Worm (Caenorhabditis elegans) whole organism, early embryonic: ENCODE data around the gene M163.11.
A peak's percentile ranks its signal among the peaks of the same experiment; 100 is the strongest.

Experiments used
- B0310.2 ChIP-seq: sonication (generic microtip); optimal IDR thresholded peaks from 2 replicates; lab custom pipeline; 2016; ENCODE audit warnings: mild to moderate bottlenecking, missing genetic modification characterization, missing compliant biosample characterization
- F13C5.2 ChIP-seq: sonication (generic microtip); optimal IDR thresholded peaks from 2 replicates; lab custom pipeline; 2017; ENCODE audit warnings: mild to moderate bottlenecking, missing genetic modification characterization, inconsistent platforms, missing compliant biosample characterization
- aly-1 ChIP-seq: sonication (generic microtip); optimal IDR thresholded peaks from 2 replicates; lab custom pipeline; 2016; ENCODE audit warnings: missing genetic modification characterization, missing compliant biosample characterization
- ama-1 ChIP-seq: fragments of 150-350 bp; optimal IDR thresholded peaks from 2 replicates; lab custom pipeline; 2014
- ceh-13 ChIP-seq: fragments of 200-800 bp; sonication (Bioruptor generic); optimal IDR thresholded peaks from 2 replicates; lab custom pipeline; 2018; ENCODE audit warnings: mild to moderate bottlenecking, missing genetic modification characterization, missing compliant biosample characterization
- ceh-36 ChIP-seq: sonication (generic microtip); optimal IDR thresholded peaks from 2 replicates; lab custom pipeline; 2016; ENCODE audit warnings: missing genetic modification characterization, inconsistent platforms, missing compliant biosample characterization
- ets-7 ChIP-seq: sonication (generic microtip); optimal IDR thresholded peaks from 2 replicates; lab custom pipeline; 2016; ENCODE audit warnings: missing genotype, missing genetic modification characterization, missing compliant biosample characterization
- flt-1 ChIP-seq: fragments of 200-800 bp; sonication (Bioruptor generic); IDR thresholded peaks from 2 replicates; pipeline ENCODE4 v1.3.6; 2022; ENCODE audit warnings: missing genetic modification characterization, missing compliant biosample characterization
- hmbx-1 ChIP-seq: sonication (generic microtip); optimal IDR thresholded peaks from 2 replicates; lab custom pipeline; 2016; ENCODE audit warnings: mild to moderate bottlenecking, missing genetic modification characterization, missing compliant biosample characterization
- hmg-4 ChIP-seq: fragments of 200-800 bp; sonication (Bioruptor generic); optimal IDR thresholded peaks from 2 replicates; lab custom pipeline; 2018; ENCODE audit warnings: mild to moderate bottlenecking, missing genetic modification characterization, missing compliant biosample characterization
- hnd-1 ChIP-seq: sonication (generic microtip); optimal IDR thresholded peaks from 2 replicates; lab custom pipeline; 2016; ENCODE audit warnings: missing genetic modification characterization, missing compliant biosample characterization
- pes-1 ChIP-seq: fragments of 200-800 bp; sonication (Bioruptor generic); IDR thresholded peaks from 2 replicates; pipeline ENCODE4 v1.3.6; 2022; ENCODE audit warnings: missing genetic modification reagents, missing genetic modification characterization, missing compliant biosample characterization
- scrt-1 ChIP-seq: fragments of 200-800 bp; sonication (Bioruptor generic); IDR thresholded peaks from 2 replicates; pipeline ENCODE4 v1.3.6; 2022; ENCODE audit warnings: missing genetic modification characterization, missing compliant biosample characterization
- sea-1 ChIP-seq: fragments of 200-800 bp; sonication (Bioruptor generic); conservative IDR thresholded peaks from 2 replicates; pipeline ENCODE4 v1.3.6; 2022; ENCODE audit warnings: missing genetic modification characterization, missing compliant biosample characterization
- tbx-11 ChIP-seq: fragments of 200-800 bp; sonication (Bioruptor generic); IDR thresholded peaks from 2 replicates; pipeline ENCODE4 v1.3.6; 2022; ENCODE audit warnings: missing genetic modification characterization, missing compliant biosample characterization
- tbx-37 ChIP-seq: fragments of 200-800 bp; sonication (Bioruptor generic); conservative IDR thresholded peaks from 2 replicates; pipeline ENCODE4 v1.3.6; 2022; ENCODE audit warnings: missing genetic modification reagents, missing genetic modification characterization, missing compliant biosample characterization
- tra-4 ChIP-seq: sonication (generic microtip); optimal IDR thresholded peaks from 2 replicates; lab custom pipeline; 2017; ENCODE audit warnings: missing genetic modification characterization, missing compliant biosample characterization

Gene M163.11

ce11 chrX:14473740-14474139 lies 5.4 kb upstream of the M163.11 start, which contains the start of gene M163.5:
Gene M163.5 (plus strand): TSS chrX:14474040.
- no peak for TF ChIP-seq F13C5.2
- TF ChIP-seq sea-1 (GFP tag; lab: Robert Waterston, UW), result no peak
- no peak for TF ChIP-seq hnd-1
- TF ChIP-seq B0310.2, result no peak
- no peak for TF ChIP-seq ceh-13 (GFP tag; lab: Kevin White, UChicago)
- TF ChIP-seq scrt-1, result no peak
- TF ChIP-seq hmg-4, result no peak
- TF ChIP-seq tbx-11, result no peak
- no peak for TF ChIP-seq tra-4 (tag; lab: Kevin White, UChicago)
- no peak for TF ChIP-seq aly-1 (tag; lab: Kevin White, UChicago)
- TF ChIP-seq hmbx-1 (tag; lab: Kevin White, UChicago), result no peak
- TF ChIP-seq flt-1 (GFP tag; lab: Robert Waterston, UW), result no peak
- TF ChIP-seq ets-7, result no peak

ce11 chrX:14476625-14477257 lies 2.4 kb upstream of the M163.11 start:
- TF ChIP-seq B0310.2 (no peak), pes-1 (GFP tag; lab: Robert Waterston, UW) (no peak), F13C5.2 (no peak), hmbx-1 (tag; lab: Kevin White, UChicago) (no peak), sea-1 (GFP tag; lab: Robert Waterston, UW) (no peak), aly-1 (tag; lab: Kevin White, UChicago) (no peak), ama-1 (no peak), tra-4 (tag; lab: Kevin White, UChicago) (no peak), hmg-4 (no peak), tbx-11 (no peak)

ce11 chrX:14477338-14477737 lies 1.8 kb upstream of the M163.11 start:
- no peak for TF ChIP-seq B0310.2
- TF ChIP-seq hmg-4, result no peak
- TF ChIP-seq ceh-13 (GFP tag; lab: Kevin White, UChicago), result no peak
- TF ChIP-seq pes-1 (GFP tag; lab: Robert Waterston, UW), result no peak
- TF ChIP-seq aly-1 (tag; lab: Kevin White, UChicago), result no peak
- TF ChIP-seq ceh-36 (tag; lab: Kevin White, UChicago), result no peak
- no peak for TF ChIP-seq ama-1

- TF ChIP-seq pes-1 (GFP tag; lab: Robert Waterston, UW), result no peak
- TF ChIP-seq ceh-13 (GFP tag; lab: Kevin White, UChicago), result no peak
- no peak for TF ChIP-seq scrt-1
- TF ChIP-seq F13C5.2, result no peak
- TF ChIP-seq tra-4 (tag; lab: Kevin White, UChicago), result no peak
- TF ChIP-seq tbx-11, result no peak
- no peak for TF ChIP-seq aly-1 (tag; lab: Kevin White, UChicago)
Measured at ce11 chrX:14478193-14478592, 985 bp upstream of the M163.11 start.

- TF ChIP-seq scrt-1, result 0 out of 2 replicates have a peak, but pooled peaks have one; percentile 47
- TF ChIP-seq tbx-11, result peak; percentile 47; the same call in 1 of the 2 replicates
- TF ChIP-seq hnd-1, result no peak
- TF ChIP-seq ceh-36 (tag; lab: Kevin White, UChicago), result peak; percentile 9
- no peak for TF ChIP-seq ceh-13 (GFP tag; lab: Kevin White, UChicago)
- TF ChIP-seq aly-1 (tag; lab: Kevin White, UChicago), result no peak
- TF ChIP-seq ama-1, result no peak
- TF ChIP-seq B0310.2, result no peak
- TF ChIP-seq F13C5.2, result peak; percentile 82
- TF ChIP-seq flt-1 (GFP tag; lab: Robert Waterston, UW), result no peak
- peak; percentile 69 for TF ChIP-seq hmg-4
- TF ChIP-seq tra-4 (tag; lab: Kevin White, UChicago), result no peak
- peak; percentile 48; the same call in 1 of the 2 replicates for TF ChIP-seq tbx-37 (GFP tag; lab: Robert Waterston, UW)
- no peak for TF ChIP-seq ets-7
- TF ChIP-seq sea-1 (GFP tag; lab: Robert Waterston, UW), result peak; percentile 51; the same call in 1 of the 2 replicates
- TF ChIP-seq pes-1 (GFP tag; lab: Robert Waterston, UW), result peak; percentile 76
- no peak for TF ChIP-seq hmbx-1 (tag; lab: Kevin White, UChicago)
Measured at ce11 chrX:14480248-14480647, 1.1 kb downstream of the M163.11 start, which contains the start of gene gfi-3. Gene gfi-3 (plus strand): TSS chrX:14480572.

ce11 chrX:14481637-14482036 lies 2.5 kb downstream of the M163.11 start:
- TF ChIP-seq tbx-37 (GFP tag; lab: Robert Waterston, UW) (no peak), flt-1 (GFP tag; lab: Robert Waterston, UW) (no peak), tbx-11 (0 out of 2 replicates have a peak, but pooled peaks have one; percentile 22), scrt-1 (no peak), ceh-36 (tag; lab: Kevin White, UChicago) (no peak)

- TF ChIP-seq pes-1 (GFP tag; lab: Robert Waterston, UW), result no peak
- no peak for TF ChIP-seq sea-1 (GFP tag; lab: Robert Waterston, UW)
- no peak for TF ChIP-seq hmg-4
- TF ChIP-seq ceh-13 (GFP tag; lab: Kevin White, UChicago), result no peak
- TF ChIP-seq hnd-1, result no peak
- TF ChIP-seq hmbx-1 (tag; lab: Kevin White, UChicago), result no peak
- no peak for TF ChIP-seq ets-7
Measured at ce11 chrX:14484827-14485226, 5.6 kb downstream of the M163.11 start, which contains the start of gene M163.8. Gene M163.8 (plus strand): TSS chrX:14485127.

ce11 chrX:14486503-14486902 lies 7.3 kb downstream of the M163.11 start:
- TF ChIP-seq sea-1 (GFP tag; lab: Robert Waterston, UW) (0 out of 2 replicates have a peak, but pooled peaks have one; percentile 21), ceh-13 (GFP tag; lab: Kevin White, UChicago) (no peak), B0310.2 (no peak), flt-1 (GFP tag; lab: Robert Waterston, UW) (0 out of 2 replicates have a peak, but pooled peaks have one; percentile 45), ama-1 (no peak), pes-1 (GFP tag; lab: Robert Waterston, UW) (no peak; the same call in 1 of the 2 replicates), ets-7 (peak; percentile 75), hnd-1 (no peak), hmg-4 (peak; percentile 55)
